Worm (Caenorhabditis elegans): ENCODE measurements around the gene Y38H6C.13.
"Not testable (repeated sequence)": the region's sequence is repeated elsewhere in the genome, so short reads cannot be mapped to it uniquely, and the experiment has no call there.

The Y38H6C.13 gene

ce11 chrV:20506542-20506941 is 21.1 kb upstream of the Y38H6C.13 start:
- TF ChIP-seq W03F9.2 (tag; optimal IDR thresholded peaks at IDR 0.05) (no peak), him-1 (tag; optimal IDR thresholded peaks at IDR 0.05) (no peak), dao-5 (tag; optimal IDR thresholded peaks at IDR 0.05) (no peak)

ce11 chrV:20509427-20509826 is 18.2 kb upstream of the Y38H6C.13 start:
- TF ChIP-seq dao-5 (tag; optimal IDR thresholded peaks at IDR 0.05) (no peak), him-1 (tag; optimal IDR thresholded peaks at IDR 0.05) (no peak), W03F9.2 (tag; optimal IDR thresholded peaks at IDR 0.05) (no peak)

DNA sequence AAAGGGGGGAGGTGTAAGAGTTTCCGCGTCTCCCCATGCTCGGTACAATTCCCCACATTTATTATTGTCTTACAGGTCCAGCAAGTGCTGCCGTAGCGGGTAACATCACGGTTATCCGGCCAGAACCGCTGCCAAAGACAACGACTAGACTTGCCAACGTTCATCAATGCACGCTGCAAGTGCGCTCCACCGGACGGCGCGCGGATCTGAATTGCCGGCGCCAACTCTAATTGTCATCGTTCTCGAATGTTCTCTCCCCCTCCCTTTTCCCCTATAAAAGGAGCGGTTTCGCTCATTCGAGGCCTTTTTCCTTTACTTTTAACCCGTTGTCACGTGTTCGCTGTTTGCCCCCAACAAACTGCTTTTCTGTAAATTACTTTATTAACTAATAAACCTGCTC is 13.9 kb upstream of the Y38H6C.13 start, which contains the start of gene Y38H6C.8:
Gene Y38H6C.8, plus strand, starts transcription at position 301 of the 400 bp plus-strand sequence.
- TF ChIP-seq him-1, W03F9.2, dao-5 (tag; optimal IDR thresholded peaks at IDR 0.05): not testable (repeated sequence)

DNA sequence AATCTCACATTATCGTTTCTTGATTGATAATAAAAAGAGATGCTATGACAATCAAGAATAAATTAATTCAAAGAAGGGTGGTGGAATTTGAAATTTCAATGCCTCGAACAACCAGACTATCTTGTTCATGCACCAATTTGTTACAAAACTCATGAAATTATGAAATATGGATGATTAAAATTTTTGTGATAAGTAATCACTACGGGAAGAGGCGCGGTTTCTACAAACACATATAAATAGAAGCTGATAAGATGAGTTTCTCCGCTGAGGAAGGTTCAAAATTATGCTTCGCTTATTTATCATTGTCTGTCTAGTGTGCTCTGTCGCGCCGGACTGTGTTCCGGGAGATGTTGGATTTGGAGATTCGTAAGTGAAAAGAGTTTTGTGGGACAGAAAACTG is 13.1 kb upstream of the Y38H6C.13 start:
- TF ChIP-seq W03F9.2 (tag; optimal IDR thresholded peaks at IDR 0.05) (no peak), dao-5 (tag; optimal IDR thresholded peaks at IDR 0.05) (no peak), him-1 (tag; optimal IDR thresholded peaks at IDR 0.05) (no peak)

DNA sequence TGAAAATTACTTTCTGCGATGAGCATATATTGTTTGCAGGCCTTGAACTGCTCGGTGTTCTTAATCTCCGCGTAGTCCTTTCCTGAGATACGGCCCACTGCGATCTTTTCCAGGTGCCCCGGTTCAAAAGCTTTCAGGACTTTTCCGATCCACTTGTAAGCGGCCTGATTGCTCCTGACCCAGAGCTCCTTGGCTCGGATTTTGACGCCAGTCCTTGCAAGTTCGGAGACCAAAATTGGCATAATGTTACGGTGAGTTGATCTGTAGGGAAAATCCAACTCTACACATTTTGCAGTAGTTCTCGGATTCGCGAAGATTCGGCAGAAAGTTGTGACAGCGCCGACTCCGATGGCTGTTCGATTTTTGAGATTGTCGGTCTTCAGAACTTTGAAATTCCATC is 10.6 kb upstream of the Y38H6C.13 start:
- TF ChIP-seq W03F9.2 (tag; optimal IDR thresholded peaks at IDR 0.05): no peak
- no peak for TF ChIP-seq him-1 (tag; optimal IDR thresholded peaks at IDR 0.05)
- TF ChIP-seq dao-5 (tag; optimal IDR thresholded peaks at IDR 0.05): no peak

ce11 chrV:20518927-20519326 is 8.7 kb upstream of the Y38H6C.13 start, which contains the start of gene Y38H6C.25:
Y38H6C.25 (plus strand) TSS chrV:20519227.
- no peak for TF ChIP-seq dao-5 (tag; optimal IDR thresholded peaks at IDR 0.05)
- TF ChIP-seq W03F9.2 (tag; optimal IDR thresholded peaks at IDR 0.05): no peak
- TF ChIP-seq him-1 (tag; optimal IDR thresholded peaks at IDR 0.05): no peak

ce11 chrV:20522219-20522618 is 5.4 kb upstream of the Y38H6C.13 start, which contains the start of the genes Y38H6C.9 and fbxa-150:
Y38H6C.9 (minus strand) TSS chrV:20522270.
fbxa-150 (plus strand) TSS chrV:20522598.
- TF ChIP-seq him-1 (tag; optimal IDR thresholded peaks at IDR 0.05): no peak
- TF ChIP-seq W03F9.2 (tag; optimal IDR thresholded peaks at IDR 0.05): no peak
- no peak for TF ChIP-seq dao-5 (tag; optimal IDR thresholded peaks at IDR 0.05)

DNA sequence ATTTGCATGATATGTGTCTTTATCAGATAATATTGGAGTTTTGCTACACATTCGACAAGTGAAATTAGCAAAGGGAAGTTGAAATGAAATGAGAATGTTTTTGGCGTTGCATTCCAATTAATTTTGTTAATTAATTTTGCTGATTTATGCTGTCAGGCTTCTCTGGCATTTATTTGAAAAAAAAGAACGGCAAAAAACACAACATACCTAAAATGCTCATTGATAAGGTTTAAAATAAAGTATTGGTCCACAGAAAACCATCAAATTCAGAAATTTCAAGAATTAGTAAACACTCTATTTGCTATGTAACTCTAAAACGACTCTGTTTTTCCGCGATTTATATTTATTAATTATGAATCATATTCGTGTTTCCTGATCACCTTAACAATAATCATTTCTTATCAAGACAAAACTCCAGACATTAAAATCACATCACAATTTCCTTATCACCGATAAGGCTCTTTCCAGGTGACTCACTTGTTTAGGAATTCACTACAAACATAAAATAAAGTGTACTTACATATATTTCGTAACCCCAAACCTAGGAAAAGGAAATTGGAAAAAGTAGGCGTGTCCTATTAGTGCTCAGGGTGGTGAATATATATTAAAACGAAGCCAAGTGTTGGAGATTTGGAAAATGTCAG is 1.7 kb upstream of the Y38H6C.13 start, which contains the start of the genes srh-166 and Y38H6C.24:
Gene srh-166, minus strand, starts transcription at position 51 of the 644 bp plus-strand sequence.
Gene Y38H6C.24, plus strand, starts transcription at position 620 of the 644 bp plus-strand sequence.
- TF ChIP-seq dao-5 (tag; optimal IDR thresholded peaks at IDR 0.05) (no peak), W03F9.2 (tag; optimal IDR thresholded peaks at IDR 0.05) (no peak), him-1 (tag; optimal IDR thresholded peaks at IDR 0.05) (no peak)

ce11 chrV:20534072-20534471 is 6.5 kb downstream of the Y38H6C.13 start, which contains the start of gene famh-161:
famh-161 (minus strand) TSS chrV:20534172.
- TF ChIP-seq him-1 (tag; optimal IDR thresholded peaks at IDR 0.05) (no peak), dao-5 (tag; optimal IDR thresholded peaks at IDR 0.05) (no peak)

DNA sequence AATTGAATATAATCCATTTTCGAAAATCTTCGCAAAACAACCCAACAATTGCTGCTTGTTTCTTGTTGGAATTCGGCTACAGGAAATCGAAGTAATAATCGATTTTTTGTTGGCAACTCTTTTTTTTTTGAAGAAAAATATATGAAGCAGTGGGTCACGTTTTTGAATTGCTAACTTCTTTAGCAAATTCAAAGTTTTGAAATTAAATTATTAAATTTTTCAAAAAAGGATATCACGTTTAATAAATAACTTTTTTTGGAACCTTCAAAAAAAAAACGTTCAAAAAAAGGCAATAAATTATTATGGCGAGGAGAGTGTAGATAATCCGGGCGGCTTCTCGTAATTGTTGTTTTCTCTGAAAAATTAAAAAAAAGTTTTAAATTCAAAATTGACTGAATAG is 8.6 kb downstream of the Y38H6C.13 start, which contains the start of gene Y38H6C.15:
Gene Y38H6C.15, minus strand, starts transcription at position 101 of the 400 bp plus-strand sequence.
- TF ChIP-seq him-1 (tag; optimal IDR thresholded peaks at IDR 0.05): no peak
- TF ChIP-seq W03F9.2 (tag; optimal IDR thresholded peaks at IDR 0.05): no peak
- no peak for TF ChIP-seq dao-5 (tag; optimal IDR thresholded peaks at IDR 0.05)

DNA sequence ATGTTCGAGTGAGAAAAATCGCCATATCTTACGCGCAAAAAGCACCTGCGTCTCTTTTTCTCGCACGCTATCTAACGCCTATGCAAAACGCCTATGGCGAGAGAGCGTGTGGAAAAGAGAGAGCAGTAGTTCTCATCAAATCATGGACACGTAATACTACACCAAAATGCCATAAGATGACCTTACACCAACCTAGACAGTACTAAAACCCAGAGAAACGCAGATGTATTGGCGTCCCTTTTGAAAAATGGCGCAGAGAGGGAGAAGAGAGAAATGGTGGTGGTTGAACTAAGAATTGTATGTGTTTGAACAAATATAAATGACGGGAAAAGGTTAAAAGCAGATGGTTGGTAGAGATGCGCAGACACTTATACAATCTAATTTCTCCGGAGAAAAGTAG is 11.5 kb downstream of the Y38H6C.13 start, which contains the start of gene Y38H6C.16:
Gene Y38H6C.16, minus strand, starts transcription at position 293 of the 400 bp plus-strand sequence.
- no peak for TF ChIP-seq him-1 (tag; optimal IDR thresholded peaks at IDR 0.05)

- TF ChIP-seq W03F9.2 (tag; optimal IDR thresholded peaks at IDR 0.05): no peak
- no peak for TF ChIP-seq him-1 (tag; optimal IDR thresholded peaks at IDR 0.05)
- no peak for TF ChIP-seq dao-5 (tag; optimal IDR thresholded peaks at IDR 0.05)
Measured at ce11 chrV:20544092-20544491, 16.5 kb downstream of the Y38H6C.13 start, which contains the start of gene slc-36.3. slc-36.3 (minus strand) TSS chrV:20544192.

- no peak for TF ChIP-seq him-1 (tag; optimal IDR thresholded peaks at IDR 0.05)
- no peak for TF ChIP-seq dao-5 (tag; optimal IDR thresholded peaks at IDR 0.05)
- no peak for TF ChIP-seq W03F9.2 (tag; optimal IDR thresholded peaks at IDR 0.05)
Measured at ce11 chrV:20544610-20545009, 17.0 kb downstream of the Y38H6C.13 start.

ce11 chrV:20545742-20546141 is 18.1 kb downstream of the Y38H6C.13 start:
- TF ChIP-seq him-1 (tag; optimal IDR thresholded peaks at IDR 0.05) (no peak), W03F9.2 (tag; optimal IDR thresholded peaks at IDR 0.05) (no peak), dao-5 (tag; optimal IDR thresholded peaks at IDR 0.05) (no peak)
